Worm (Caenorhabditis elegans) whole organism, L4 larva: Measurements from ENCODE around the gene skr-14.

ENCODE experiments used
- F49E8.2 ChIP-seq: sonication (generic microtip); optimal IDR thresholded peaks from 2 replicates; lab custom pipeline; 2016; ENCODE audit warnings: missing compliant biosample characterization, mild to moderate bottlenecking, missing genetic modification characterization, borderline replicate concordance
- T20F7.1 ChIP-seq: fragments of 200-800 bp; sonication (Bioruptor generic); optimal IDR thresholded peaks from 2 replicates; lab custom pipeline; 2018; ENCODE audit warnings: mild to moderate bottlenecking, missing genetic modification characterization, missing compliant biosample characterization
- Y48G9A.11 ChIP-seq: fragments of 200-800 bp; sonication (Bioruptor generic); IDR thresholded peaks from 2 replicates; pipeline ENCODE4 v1.3.6; 2022; ENCODE audit warnings: missing genetic modification reagents, missing genetic modification characterization, missing compliant biosample characterization
- aha-1 ChIP-seq: fragments of 150-350 bp; peaks from one replicate; lab custom pipeline; 2014; ENCODE audit warnings: missing biosample characterization, missing genetic modification characterization
- aly-2 ChIP-seq: sonication (generic microtip); optimal IDR thresholded peaks from 2 replicates; lab custom pipeline; 2018; ENCODE audit warnings: missing biosample characterization, missing genetic modification characterization
- attf-4 ChIP-seq: sonication (generic microtip); optimal IDR thresholded peaks from 3 replicates; lab custom pipeline; 2017; ENCODE audit warnings: missing biosample characterization, missing genetic modification characterization
- dpl-1 ChIP-seq: fragments of 150-350 bp; optimal IDR thresholded peaks from 2 replicates; lab custom pipeline; 2014; ENCODE audit warnings: missing biosample characterization, missing genetic modification reagents, missing genetic modification characterization
- dve-1 ChIP-seq: sonication (generic microtip); optimal IDR thresholded peaks from 2 replicates; lab custom pipeline; 2017; ENCODE audit warnings: antibody characterized with exemption, mild to moderate bottlenecking, missing genetic modification characterization, missing compliant biosample characterization; ENCODE audit not compliant: insufficient read depth
- egl-27 ChIP-seq: sonication (generic microtip); optimal IDR thresholded peaks from 3 replicates; lab custom pipeline; 2017; ENCODE audit warnings: missing biosample characterization, missing genetic modification reagents, missing genetic modification characterization
- egl-43 ChIP-seq: fragments of 200-800 bp; sonication (Bioruptor generic); IDR thresholded peaks from 2 replicates; pipeline ENCODE4 v1.3.6; 2022; ENCODE audit warnings: missing genetic modification reagents, missing genetic modification characterization, missing compliant biosample characterization
- hif-1 ChIP-seq, 2 experiments: sonication (generic microtip); optimal IDR thresholded peaks; 2 replicates each; lab custom pipeline; 2016 to 2017; ENCODE audit warnings: missing compliant biosample characterization in 2 of 2, missing genetic modification characterization in 2 of 2, missing genetic modification reagents in 2 of 2, missing genotype in 2 of 2, mild to moderate bottlenecking in 1 of 2
- hlh-11 ChIP-seq: fragments of 200-800 bp; sonication (Bioruptor generic); optimal IDR thresholded peaks from 2 replicates; lab custom pipeline; 2018; ENCODE audit warnings: mild to moderate bottlenecking, missing genetic modification characterization, missing compliant biosample characterization
- hlh-30 ChIP-seq: sonication (generic microtip); optimal IDR thresholded peaks from 2 replicates; lab custom pipeline; 2017; ENCODE audit warnings: antibody characterized with exemption, mild to moderate bottlenecking, missing genetic modification characterization, missing compliant biosample characterization; ENCODE audit not compliant: insufficient read depth
- hmg-1.1 ChIP-seq: fragments of 200-800 bp; sonication (Bioruptor generic); IDR thresholded peaks from 2 replicates; pipeline ENCODE4 v1.3.6; 2022; ENCODE audit warnings: missing genetic modification reagents, missing genetic modification characterization, missing compliant biosample characterization
- lin-1 ChIP-seq: fragments of 200-800 bp; sonication (Bioruptor generic); IDR thresholded peaks from 2 replicates; pipeline ENCODE4 v1.3.6; 2022; ENCODE audit warnings: missing genetic modification reagents, missing genetic modification characterization, missing compliant biosample characterization
- lin-38 ChIP-seq: fragments of 200-800 bp; sonication (Bioruptor generic); IDR thresholded peaks from 2 replicates; pipeline ENCODE4 v1.3.6; 2022; ENCODE audit warnings: missing genetic modification reagents, missing genetic modification characterization, missing compliant biosample characterization
- lir-3 ChIP-seq: sonication (generic microtip); optimal IDR thresholded peaks from 2 replicates; lab custom pipeline; 2016; ENCODE audit warnings: mild to moderate bottlenecking, missing genetic modification characterization, missing compliant biosample characterization
- lsy-2 ChIP-seq, 2 experiments: fragments of 150-350 bp in 1 of 2; sonication (generic microtip) in 1 of 2; optimal IDR thresholded peaks; 2 replicates each; lab custom pipeline; 2014 to 2017; ENCODE audit warnings: missing biosample characterization in 2 of 2, missing genetic modification characterization in 2 of 2
- madf-9 ChIP-seq: fragments of 200-800 bp; sonication (Bioruptor generic); conservative IDR thresholded peaks from 2 replicates; pipeline ENCODE4 v1.3.6; 2022; ENCODE audit warnings: missing genetic modification reagents, missing genetic modification characterization, missing compliant biosample characterization
- mdl-1 ChIP-seq, 2 experiments: fragments of 150-350 bp in 1 of 2; sonication (generic microtip) in 1 of 2; optimal IDR thresholded peaks; 2 replicates each; lab custom pipeline; 2014 to 2017; ENCODE audit warnings: missing biosample characterization in 2 of 2, missing genetic modification characterization in 2 of 2
- mdt-29 ChIP-seq: fragments of 200-800 bp; sonication (Bioruptor generic); IDR thresholded peaks from 2 replicates; pipeline ENCODE4 v1.3.6; 2022; ENCODE audit warnings: missing genetic modification reagents, missing genetic modification characterization, missing compliant biosample characterization
- mep-1 ChIP-seq: fragments of 150-350 bp; sonication (generic microtip); optimal IDR thresholded peaks from 3 replicates; lab custom pipeline; 2014; ENCODE audit warnings: missing biosample characterization, missing genetic modification characterization
- mes-2 ChIP-seq: sonication (generic microtip); optimal IDR thresholded peaks from 2 replicates; lab custom pipeline; 2016; ENCODE audit warnings: missing genotype, mild to moderate bottlenecking, missing genetic modification characterization, missing compliant biosample characterization; ENCODE audit not compliant: poor library complexity, severe bottlenecking
- nhr-237 ChIP-seq: sonication (generic microtip); optimal IDR thresholded peaks from 2 replicates; lab custom pipeline; 2017; ENCODE audit warnings: missing biosample characterization, missing genetic modification characterization
- nhr-25 ChIP-seq: sonication (generic microtip); optimal IDR thresholded peaks from 2 replicates; lab custom pipeline; 2017; ENCODE audit warnings: missing genetic modification characterization, mild to moderate bottlenecking, missing compliant biosample characterization, antibody characterized with exemption, moderate library complexity, borderline replicate concordance; ENCODE audit not compliant: insufficient read depth
- nhr-42 ChIP-seq: fragments of 200-800 bp; sonication (Bioruptor generic); IDR thresholded peaks from 2 replicates; pipeline ENCODE4 v1.3.6; 2022; ENCODE audit warnings: missing genetic modification characterization, missing compliant biosample characterization
- nhr-6 ChIP-seq: fragments of 150-350 bp; optimal IDR thresholded peaks from 2 replicates; lab custom pipeline; 2014; ENCODE audit warnings: missing biosample characterization, missing genetic modification characterization
- pha-4 ChIP-seq, 2 experiments: fragments of 150-350 bp in 1 of 2; fragments of 200-800 bp in 1 of 2; sonication (Bioruptor generic) in 1 of 2; IDR thresholded peaks in 1 of 2; optimal IDR thresholded peaks in 1 of 2; 2 replicates each; pipeline versions ENCODE4 v1.3.6 to Lab custom; 2014 to 2022; ENCODE audit warnings: missing genetic modification characterization in 2 of 2, missing genetic modification reagents in 2 of 2, missing biosample characterization in 1 of 2, missing compliant biosample characterization in 1 of 2
- php-3 ChIP-seq: fragments of 200-800 bp; sonication (Bioruptor generic); IDR thresholded peaks from 2 replicates; pipeline ENCODE4 v1.3.6; 2022; ENCODE audit warnings: missing genetic modification reagents, missing genetic modification characterization, missing compliant biosample characterization
- pqm-1 ChIP-seq: sonication (generic microtip); optimal IDR thresholded peaks from 2 replicates; lab custom pipeline; 2017; ENCODE audit warnings: missing biosample characterization, missing genetic modification characterization
- saeg-2 ChIP-seq: fragments of 200-800 bp; sonication (Bioruptor generic); IDR thresholded peaks from 2 replicates; pipeline ENCODE4 v1.3.6; 2022; ENCODE audit warnings: missing genetic modification reagents, missing genetic modification characterization, missing compliant biosample characterization
- set-16 ChIP-seq: fragments of 200-800 bp; sonication (Bioruptor generic); IDR thresholded peaks from 2 replicates; pipeline ENCODE4 v1.3.6; 2022; ENCODE audit warnings: missing genetic modification reagents, missing genetic modification characterization, missing compliant biosample characterization
- unc-130 ChIP-seq: sonication (generic microtip); optimal IDR thresholded peaks from 2 replicates; lab custom pipeline; 2016; ENCODE audit warnings: missing genetic modification reagents, missing genetic modification characterization, missing compliant biosample characterization
- unc-62 ChIP-seq, 3 experiments: fragments of 150-350 bp in 1 of 3; sonication (generic microtip); optimal IDR thresholded peaks in 2 of 3; peaks in 1 of 3; 1 replicate in 1 of 3; 2 replicates in 2 of 3; lab custom pipeline; 2014 to 2017; ENCODE audit warnings: missing biosample characterization in 3 of 3, missing genetic modification characterization in 3 of 3, missing genetic modification reagents in 3 of 3, missing genotype in 1 of 3

Gene skr-14

DNA sequence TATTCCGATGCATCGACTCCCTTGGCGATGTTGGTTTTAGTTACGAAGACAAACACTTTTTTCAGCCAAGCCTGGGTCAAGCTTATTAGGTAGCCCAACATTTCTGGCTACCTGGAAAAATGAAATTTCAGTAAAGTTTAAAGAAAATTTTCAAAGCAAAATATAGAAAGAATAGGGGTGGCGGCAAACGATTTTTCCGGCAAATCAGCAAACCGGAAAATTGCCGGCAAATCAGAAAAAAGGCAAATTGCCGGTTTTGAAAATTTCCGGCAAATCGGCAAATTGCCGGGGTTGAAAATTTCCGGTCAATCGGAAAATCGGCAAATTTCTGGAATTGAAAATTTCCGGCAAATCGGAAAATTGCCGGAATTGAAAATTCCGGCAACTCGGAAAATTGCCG lies 43.8 kb downstream of the skr-14 start, which contains the start of gene F32D1.8:
Gene F32D1.8, minus strand, starts transcription at position 101 of the 400 bp plus-strand sequence.
- no peak for TF ChIP-seq F49E8.2 (tag; lab: Kevin White, UChicago)
- peak; percentile 69 for TF ChIP-seq aha-1

DNA sequence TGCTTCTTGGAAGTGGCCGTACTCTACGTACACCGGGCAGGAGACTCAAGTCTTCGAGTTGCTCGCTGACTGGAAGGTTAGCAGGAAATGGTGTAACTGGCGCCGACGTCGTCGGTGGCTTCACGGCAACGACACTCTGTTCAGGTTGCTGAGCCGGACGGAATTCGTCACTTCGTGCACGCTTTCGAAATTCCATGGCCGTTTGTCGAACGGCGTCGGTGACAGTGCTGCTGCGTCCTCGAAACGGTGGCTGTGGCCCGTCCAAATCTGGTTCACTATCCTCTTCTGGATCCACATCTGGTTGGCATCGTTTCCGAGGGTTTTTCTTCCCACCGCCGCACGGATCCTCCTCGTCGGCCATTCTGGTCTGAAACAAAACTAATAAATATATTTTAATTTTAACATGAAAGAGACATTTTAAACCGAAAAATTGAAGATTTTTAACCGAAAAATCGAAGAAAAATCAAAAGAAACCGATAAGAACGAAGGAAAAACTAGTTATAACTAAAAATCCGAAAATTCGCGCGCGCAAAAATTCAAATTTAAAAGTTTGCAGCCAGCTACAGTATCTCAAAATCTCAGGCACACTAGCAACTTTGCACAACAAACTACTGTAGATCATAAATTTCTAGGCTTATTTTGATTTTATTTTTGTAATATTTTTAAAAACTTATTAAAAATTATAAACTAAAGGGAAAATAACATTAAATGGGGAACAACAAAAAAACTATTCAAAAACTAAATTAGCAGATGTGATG lies 45.4 kb downstream of the skr-14 start, which contains the start of gene F32D1.7:
Gene F32D1.7, minus strand, starts transcription at position 367 of the 758 bp plus-strand sequence.
- TF ChIP-seq nhr-42 (no peak), Y48G9A.11 (GFP tag; lab: Robert Waterston, UW) (peak; percentile 27; the same call in 1 of the 2 replicates), aha-1 (peak; percentile 22), unc-62 (GFP tag; optimal IDR thresholded peaks at IDR 0.05 in 1 of 2; lab: Kevin White, UChicago) (peak in 1 of 2 experiments; percentile 32), unc-62 (tag; optimal IDR thresholded peaks at IDR 0.05; lab: Kevin White, UChicago) (no peak), F49E8.2 (tag; lab: Kevin White, UChicago) (peak; percentile 13), unc-130 (peak; percentile 51), saeg-2 (GFP tag; lab: Robert Waterston, UW) (no peak), nhr-237 (tag; lab: Kevin White, UChicago) (no peak), lin-38 (peak; percentile 56), set-16 (peak; percentile 53; the same call in 1 of the 2 replicates), egl-43 (GFP tag; lab: Robert Waterston, UW) (no peak)

DNA sequence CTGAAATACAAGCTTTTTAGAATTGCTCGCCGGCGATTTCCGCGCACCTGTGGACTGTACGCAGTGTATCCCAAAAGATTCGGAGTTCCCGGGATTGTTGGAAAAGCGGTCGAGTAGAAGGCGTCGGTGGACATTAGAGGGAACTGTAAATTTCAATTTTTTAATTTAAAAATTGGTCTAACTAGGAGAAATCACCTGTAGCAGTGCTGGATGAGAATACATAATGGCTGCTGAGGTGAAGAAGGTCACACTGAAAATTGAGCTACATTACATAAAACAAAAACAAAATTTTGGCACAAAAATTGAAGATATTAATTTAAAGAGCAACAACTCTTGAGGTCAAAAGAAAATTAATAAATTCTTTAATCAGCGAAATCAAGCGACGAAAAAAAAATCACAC lies 46.8 kb downstream of the skr-14 start, which contains the start of gene neg-1:
Gene neg-1, minus strand, starts transcription at position 250 of the 400 bp plus-strand sequence.
- TF ChIP-seq F49E8.2 (tag; lab: Kevin White, UChicago) (no peak), unc-62 (GFP tag; optimal IDR thresholded peaks at IDR 0.05 in 1 of 2; lab: Kevin White, UChicago) (peak in 1 of 2 experiments; percentile 44), unc-62 (tag; optimal IDR thresholded peaks at IDR 0.05; lab: Kevin White, UChicago) (no peak)
- TF ChIP-seq, all 104 proteins: peak for 1

- TF ChIP-seq lin-38 (peak; percentile 42), mdt-29 (GFP tag; lab: Robert Waterston, UW) (no peak)
These were observed 47.7 kb downstream of the skr-14 start for ce11 chrV:4373656-4374055.

DNA sequence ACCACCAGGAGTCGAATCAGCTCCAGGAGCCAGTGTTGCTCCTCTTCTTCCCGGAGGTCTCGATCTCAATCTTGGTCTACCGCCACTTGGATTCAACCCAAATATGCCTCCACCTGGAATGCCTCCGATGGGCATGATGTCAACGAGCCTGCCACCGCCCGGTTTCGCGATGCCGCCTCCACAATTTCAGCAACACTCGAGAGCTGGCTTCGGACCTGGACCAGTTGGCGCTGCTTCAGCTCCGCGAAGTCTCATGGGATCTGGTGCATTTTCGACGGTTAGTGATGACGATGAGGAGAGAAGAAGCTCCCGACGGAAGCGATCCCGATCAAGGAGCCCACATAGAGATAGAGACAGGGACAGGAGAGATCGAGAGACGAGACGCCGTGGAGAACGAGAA lies 48.4 kb downstream of the skr-14 start:
- peak; percentile 88 for TF ChIP-seq set-16
- no peak for TF ChIP-seq lin-1 (GFP tag; lab: Robert Waterston, UW)

ce11 chrV:4371309-4371933 lies 50.0 kb downstream of the skr-14 start, which contains the start of the genes gmpr-1 and fipp-1:
TSS of gene gmpr-1 (minus strand) at chrV:4371383.
TSS of gene fipp-1 (plus strand) at chrV:4371807.
- TF ChIP-seq dpl-1 (GFP tag; lab: Kevin White, UChicago) (peak; percentile 67), hif-1 (tag; optimal IDR thresholded peaks at IDR 0.05; lab: Kevin White, UChicago) (peak in 1 of 2 experiments; percentile 21), Y48G9A.11 (GFP tag; lab: Robert Waterston, UW) (peak; percentile 80), mep-1 (tag; lab: Kevin White, UChicago) (no peak), egl-27 (no peak), lin-38 (peak; percentile 31; the same call in 1 of the 2 replicates), dve-1 (peak; percentile 51), hmg-1.1 (peak; percentile 53), nhr-25 (tag; lab: Kevin White, UChicago) (peak; percentile 5), hlh-11 (tag; lab: Kevin White, UChicago) (peak; percentile 23), madf-9 (GFP tag; lab: Robert Waterston, UW) (no peak), lsy-2 (tag; optimal IDR thresholded peaks at IDR 0.05; lab: Kevin White, UChicago) (peak in 1 of 2 experiments; percentile 73), hlh-30 (peak; percentile 42), aly-2 (tag; lab: Kevin White, UChicago) (no peak), lir-3 (tag; lab: Kevin White, UChicago) (no peak), mdl-1 (tag; optimal IDR thresholded peaks at IDR 0.05; lab: Kevin White, UChicago) (peak in 1 of 2 experiments; percentile 8), pqm-1 (tag; lab: Kevin White, UChicago) (peak; percentile 67), mes-2 (peak; percentile 60), pha-4 (GFP tag; IDR thresholded peaks at IDR 0.05; lab: Robert Waterston, UW) (0 out of 2 replicates have a peak, but pooled peaks have one; percentile 26), pha-4 (tag; optimal IDR thresholded peaks at IDR 0.05; lab: Kevin White, UChicago) (no peak), attf-4 (no peak), php-3 (GFP tag; lab: Robert Waterston, UW) (no peak), T20F7.1 (GFP tag; lab: Kevin White, UChicago) (peak; percentile 99), nhr-6 (tag; lab: Kevin White, UChicago) (no peak)
